Worm (Caenorhabditis elegans) whole organism, young adult: ENCODE data around the gene dlst-1.

Source experiments
- B0035.1 ChIP-seq: sonication (generic microtip); optimal IDR thresholded peaks from 2 replicates; lab custom pipeline; 2016; ENCODE audit warnings: missing genetic modification characterization, mild to moderate bottlenecking, missing compliant biosample characterization, missing genotype, missing genetic modification reagents
- B0336.3 ChIP-seq: fragments of 200-800 bp; sonication (Bioruptor generic); IDR thresholded peaks from 2 replicates; pipeline ENCODE4 v1.3.6; 2022; ENCODE audit warnings: missing genetic modification characterization, missing compliant biosample characterization
- D2030.7 ChIP-seq: fragments of 200-800 bp; sonication (Bioruptor generic); IDR thresholded peaks from 2 replicates; pipeline ENCODE4 v1.3.6; 2022; ENCODE audit warnings: missing genetic modification reagents, missing genetic modification characterization, missing compliant biosample characterization
- F33H1.4 ChIP-seq: fragments of 200-800 bp; sonication (Bioruptor generic); IDR thresholded peaks from 2 replicates; pipeline ENCODE4 v1.3.6; 2022; ENCODE audit warnings: missing genetic modification reagents, missing genetic modification characterization, missing compliant biosample characterization
- F52B5.7 ChIP-seq: sonication (generic microtip); optimal IDR thresholded peaks from 2 replicates; lab custom pipeline; 2016; ENCODE audit warnings: mild to moderate bottlenecking, missing genetic modification characterization, missing compliant biosample characterization
- Y53G8AR.9 ChIP-seq: fragments of 200-800 bp; sonication (Bioruptor generic); conservative IDR thresholded peaks from 2 replicates; pipeline ENCODE4 v1.3.6; 2022; ENCODE audit warnings: missing genetic modification reagents, missing genetic modification characterization, missing compliant biosample characterization
- Y67H2A.10 ChIP-seq: fragments of 200-800 bp; sonication (Bioruptor generic); conservative IDR thresholded peaks from 2 replicates; pipeline ENCODE4 v1.3.6; 2022; ENCODE audit warnings: missing genetic modification reagents, missing genetic modification characterization, missing compliant biosample characterization
- ZK185.1 ChIP-seq: sonication (generic microtip); optimal IDR thresholded peaks from 2 replicates; lab custom pipeline; 2016; ENCODE audit warnings: mild to moderate bottlenecking, missing genetic modification characterization, missing compliant biosample characterization; ENCODE audit not compliant: poor library complexity, severe bottlenecking
- ama-1 ChIP-seq, 3 experiments: fragments of 150-350 bp in 1 of 3; sonication (generic microtip) in 2 of 3; optimal IDR thresholded peaks; 2 replicates each; lab custom pipeline; 2014 to 2018; ENCODE audit warnings: missing biosample characterization in 2 of 3, missing genetic modification characterization in 2 of 3, missing genetic modification reagents in 2 of 3
- aptf-2 ChIP-seq: fragments of 200-800 bp; sonication (Bioruptor generic); conservative IDR thresholded peaks from 2 replicates; pipeline ENCODE4 v1.3.6; 2022; ENCODE audit warnings: missing genetic modification reagents, missing genetic modification characterization, missing compliant biosample characterization
- attf-5 ChIP-seq: fragments of 200-800 bp; sonication (Bioruptor generic); optimal IDR thresholded peaks from 2 replicates; lab custom pipeline; 2018; ENCODE audit warnings: mild to moderate bottlenecking, missing genetic modification characterization, missing compliant biosample characterization
- cebp-1 ChIP-seq, 2 experiments: fragments of 200-800 bp in 1 of 2; sonication (Bioruptor generic) in 1 of 2; sonication (generic microtip) in 1 of 2; IDR thresholded peaks in 1 of 2; optimal IDR thresholded peaks in 1 of 2; 2 replicates each; pipeline versions ENCODE4 v1.3.6 to Lab custom; 2017 to 2022; ENCODE audit warnings: missing compliant biosample characterization in 2 of 2, missing genetic modification characterization in 2 of 2, mild to moderate bottlenecking in 1 of 2, missing genetic modification reagents in 1 of 2, moderate library complexity in 1 of 2
- ceh-40 ChIP-seq: fragments of 200-800 bp; sonication (Bioruptor generic); IDR thresholded peaks from 2 replicates; pipeline ENCODE4 v1.3.6; 2022; ENCODE audit warnings: missing genetic modification characterization, missing compliant biosample characterization
- dox-1 ChIP-seq: fragments of 200-800 bp; sonication (Bioruptor generic); IDR thresholded peaks from 2 replicates; pipeline ENCODE4 v1.3.6; 2022; ENCODE audit warnings: missing genetic modification reagents, missing genetic modification characterization, missing compliant biosample characterization
- dpff-1 ChIP-seq: sonication (generic microtip); optimal IDR thresholded peaks from 2 replicates; lab custom pipeline; 2017; ENCODE audit warnings: mild to moderate bottlenecking, missing genetic modification characterization, missing compliant biosample characterization
- efl-1 ChIP-seq: fragments of 150-350 bp; optimal IDR thresholded peaks from 2 replicates; lab custom pipeline; 2014; ENCODE audit warnings: missing biosample characterization, missing genetic modification reagents, missing genetic modification characterization
- egl-44 ChIP-seq: fragments of 200-800 bp; sonication (Bioruptor generic); IDR thresholded peaks from 2 replicates; pipeline ENCODE4 v1.3.6; 2022; ENCODE audit warnings: missing genetic modification reagents, missing genetic modification characterization, missing compliant biosample characterization
- ekl-4 ChIP-seq: fragments of 200-800 bp; sonication (Bioruptor generic); IDR thresholded peaks from 2 replicates; pipeline ENCODE4 v1.3.6; 2022; ENCODE audit warnings: missing genetic modification reagents, missing genetic modification characterization, missing compliant biosample characterization
- him-1 ChIP-seq: sonication (generic microtip); optimal IDR thresholded peaks from 2 replicates; lab custom pipeline; 2016; ENCODE audit warnings: missing genotype, missing genetic modification reagents, missing genetic modification characterization, missing compliant biosample characterization
- hsf-1 ChIP-seq: fragments of 200-800 bp; sonication (Bioruptor generic); IDR thresholded peaks from 2 replicates; pipeline ENCODE4 v1.3.6; 2022; ENCODE audit warnings: missing genetic modification reagents, missing genetic modification characterization, missing compliant biosample characterization
- let-526 ChIP-seq: fragments of 200-800 bp; sonication (Bioruptor generic); IDR thresholded peaks from 2 replicates; pipeline ENCODE4 v1.3.6; 2022; ENCODE audit warnings: missing genetic modification reagents, missing genetic modification characterization, missing compliant biosample characterization
- lin-26 ChIP-seq: fragments of 200-800 bp; sonication (Bioruptor generic); IDR thresholded peaks from 2 replicates; pipeline ENCODE4 v1.3.6; 2022; ENCODE audit warnings: missing genetic modification reagents, missing genetic modification characterization, missing compliant biosample characterization
- lin-40 ChIP-seq: sonication (generic microtip); optimal IDR thresholded peaks from 2 replicates; lab custom pipeline; 2016; ENCODE audit warnings: missing genetic modification characterization, mild to moderate bottlenecking, missing compliant biosample characterization, missing genotype, missing genetic modification reagents
- lin-54 ChIP-seq: fragments of 200-800 bp; sonication (Bioruptor generic); optimal IDR thresholded peaks from 2 replicates; lab custom pipeline; 2018; ENCODE audit warnings: mild to moderate bottlenecking, missing genetic modification characterization, missing compliant biosample characterization
- lsl-1 ChIP-seq: fragments of 200-800 bp; sonication (Bioruptor generic); optimal IDR thresholded peaks from 2 replicates; lab custom pipeline; 2018; ENCODE audit warnings: mild to moderate bottlenecking, missing genetic modification characterization, moderate library complexity, missing compliant biosample characterization
- madf-10 ChIP-seq: sonication (generic microtip); optimal IDR thresholded peaks from 2 replicates; lab custom pipeline; 2016; ENCODE audit warnings: mild to moderate bottlenecking, missing genetic modification characterization, missing compliant biosample characterization
- madf-6 ChIP-seq: fragments of 200-800 bp; sonication (Bioruptor generic); IDR thresholded peaks from 2 replicates; pipeline ENCODE4 v1.3.6; 2022; ENCODE audit warnings: missing genetic modification reagents, missing genetic modification characterization, missing compliant biosample characterization
- madf-8 ChIP-seq: fragments of 200-800 bp; sonication (Bioruptor generic); conservative IDR thresholded peaks from 2 replicates; pipeline ENCODE4 v1.3.6; 2022; ENCODE audit warnings: missing genetic modification reagents, missing genetic modification characterization, missing compliant biosample characterization
- mcd-1 ChIP-seq: fragments of 200-800 bp; sonication (Bioruptor generic); IDR thresholded peaks from 2 replicates; pipeline ENCODE4 v1.3.6; 2022; ENCODE audit warnings: missing genetic modification reagents, missing genetic modification characterization, missing compliant biosample characterization
- nhr-179 ChIP-seq: sonication (generic microtip); optimal IDR thresholded peaks from 2 replicates; lab custom pipeline; 2016; ENCODE audit warnings: mild to moderate bottlenecking, missing genetic modification characterization, missing compliant biosample characterization
- nhr-80 ChIP-seq: sonication (generic microtip); optimal IDR thresholded peaks from 2 replicates; lab custom pipeline; 2016; ENCODE audit warnings: missing genetic modification characterization, missing compliant biosample characterization
- nhr-90 ChIP-seq: sonication (generic microtip); optimal IDR thresholded peaks from 2 replicates; lab custom pipeline; 2016; ENCODE audit warnings: missing genotype, mild to moderate bottlenecking, missing genetic modification characterization, missing compliant biosample characterization
- rcor-1 ChIP-seq: fragments of 200-800 bp; sonication (Bioruptor generic); IDR thresholded peaks from 2 replicates; pipeline ENCODE4 v1.3.6; 2022; ENCODE audit warnings: missing genetic modification reagents, missing genetic modification characterization, missing compliant biosample characterization
- repo-1 ChIP-seq: sonication (generic microtip); optimal IDR thresholded peaks from 2 replicates; lab custom pipeline; 2017; ENCODE audit warnings: mild to moderate bottlenecking, missing genetic modification characterization, missing compliant biosample characterization
- sdz-38 ChIP-seq: sonication (generic microtip); optimal IDR thresholded peaks from 2 replicates; lab custom pipeline; 2016; ENCODE audit warnings: missing genotype, missing genetic modification characterization, missing compliant biosample characterization
- snpc-1.3 ChIP-seq: sonication (generic microtip); optimal IDR thresholded peaks from 2 replicates; lab custom pipeline; 2017; ENCODE audit warnings: missing genetic modification characterization, mild to moderate bottlenecking, missing compliant biosample characterization, antibody characterized with exemption, moderate library complexity, missing genotype, missing genetic modification reagents; ENCODE audit not compliant: insufficient read depth
- snpc-3.4 ChIP-seq: sonication (generic microtip); optimal IDR thresholded peaks from 2 replicates; lab custom pipeline; 2017; ENCODE audit warnings: missing genetic modification characterization, mild to moderate bottlenecking, missing compliant biosample characterization, antibody characterized with exemption, moderate library complexity, missing genotype, missing genetic modification reagents
- snpc-4 ChIP-seq, 5 experiments: fragments of 150-350 bp in 1 of 5; sonication (generic microtip) in 4 of 5; optimal IDR thresholded peaks; 2 replicates each; lab custom pipeline; 2014 to 2018; ENCODE audit warnings: missing genetic modification characterization in 5 of 5, missing biosample characterization in 3 of 5, antibody characterized with exemption in 2 of 5, mild to moderate bottlenecking in 2 of 5, missing compliant biosample characterization in 2 of 5, missing genotype in 2 of 5, moderate library complexity in 2 of 5, missing genetic modification reagents in 1 of 5
- somi-1 ChIP-seq: fragments of 200-800 bp; sonication (Bioruptor generic); optimal IDR thresholded peaks from 2 replicates; lab custom pipeline; 2018; ENCODE audit warnings: mild to moderate bottlenecking, missing genetic modification characterization, missing compliant biosample characterization
- sptf-2 ChIP-seq: fragments of 200-800 bp; sonication (Bioruptor generic); optimal IDR thresholded peaks from 2 replicates; lab custom pipeline; 2018; ENCODE audit warnings: mild to moderate bottlenecking, missing genetic modification characterization, missing compliant biosample characterization
- tbp1 ChIP-seq: fragments of 200-800 bp; sonication (Bioruptor generic); optimal IDR thresholded peaks from 2 replicates; lab custom pipeline; 2018; ENCODE audit warnings: mild to moderate bottlenecking, missing genetic modification characterization, missing compliant biosample characterization
- xnd-1 ChIP-seq: sonication (generic microtip); optimal IDR thresholded peaks from 2 replicates; lab custom pipeline; 2016; ENCODE audit warnings: missing genotype, missing genetic modification reagents, missing genetic modification characterization, missing compliant biosample characterization
- zfh-2 ChIP-seq: fragments of 200-800 bp; sonication (Bioruptor generic); conservative IDR thresholded peaks from 2 replicates; pipeline ENCODE4 v1.3.6; 2022; ENCODE audit warnings: missing genetic modification reagents, missing genetic modification characterization, missing compliant biosample characterization
- zim-3 ChIP-seq: sonication (generic microtip); optimal IDR thresholded peaks from 2 replicates; lab custom pipeline; 2017; ENCODE audit warnings: mild to moderate bottlenecking, missing genetic modification characterization, moderate library complexity, missing compliant biosample characterization
- ztf-26 ChIP-seq: sonication (generic microtip); optimal IDR thresholded peaks from 2 replicates; lab custom pipeline; 2017; ENCODE audit warnings: missing genetic modification characterization, missing compliant biosample characterization

Gene dlst-1

DNA sequence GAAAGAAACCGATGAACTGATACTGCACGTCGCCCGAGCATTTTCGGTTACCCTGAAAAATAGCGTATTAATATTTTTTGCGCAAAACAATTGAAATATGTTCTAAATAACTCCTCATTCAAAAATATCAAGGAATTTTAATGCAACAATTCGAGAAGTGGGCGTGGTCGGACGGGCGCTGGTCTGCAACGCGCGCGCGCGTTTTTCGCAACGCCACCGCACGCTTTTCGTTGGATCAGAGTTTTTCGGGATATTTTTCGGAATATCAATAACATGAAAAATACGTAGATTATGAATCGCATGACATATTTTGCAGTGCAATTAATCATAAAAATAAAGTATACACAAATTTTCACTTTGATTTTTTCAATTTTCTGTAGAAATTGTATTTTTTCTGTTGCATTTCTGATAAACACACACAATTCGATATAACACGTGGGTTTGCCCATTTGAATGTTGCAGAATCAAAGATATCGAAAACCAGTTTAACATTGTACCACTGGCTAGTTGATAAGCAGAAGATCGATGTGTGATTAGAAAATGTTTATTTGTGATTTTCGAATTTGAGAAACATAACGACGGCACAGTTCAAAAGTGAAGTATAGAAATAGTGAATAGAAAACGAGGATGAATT, at the start of gene dlst-1:
dlst-1 (minus strand) TSS at position 52 of the 634 bp plus-strand sequence.
- no peak for TF ChIP-seq Y67H2A.10 (GFP tag; lab: Robert Waterston, UW)
- peak; percentile 72; the same call in 1 of the 2 replicates for TF ChIP-seq B0336.3 (GFP tag; lab: Robert Waterston, UW)
- TF ChIP-seq nhr-90: no peak
- TF ChIP-seq repo-1 (tag; lab: Kevin White, UChicago): peak; percentile 65
- peak; percentile 25 for TF ChIP-seq efl-1
- TF ChIP-seq cebp-1 (GFP tag; IDR thresholded peaks at IDR 0.05; lab: Robert Waterston, UW): no peak
- TF ChIP-seq cebp-1 (tag; optimal IDR thresholded peaks at IDR 0.05; lab: Kevin White, UChicago): peak; percentile 52
- TF ChIP-seq dox-1 (GFP tag; lab: Robert Waterston, UW): peak; percentile 65
- TF ChIP-seq madf-8 (GFP tag; lab: Robert Waterston, UW): peak; percentile 35
- no peak for TF ChIP-seq let-526 (GFP tag; lab: Robert Waterston, UW)
- no peak for TF ChIP-seq lin-26 (GFP tag; lab: Robert Waterston, UW)
- no peak for TF ChIP-seq nhr-179 (tag; lab: Kevin White, UChicago)
- no peak for TF ChIP-seq aptf-2 (GFP tag; lab: Robert Waterston, UW)
- TF ChIP-seq ama-1 (optimal IDR thresholded peaks at IDR 0.05; lab: Kevin White, UChicago): no peak
- TF ChIP-seq ama-1 (GFP tag; optimal IDR thresholded peaks at IDR 0.05; lab: Kevin White, UChicago): no peak
- no peak for TF ChIP-seq Y53G8AR.9
- peak; percentile 49 for TF ChIP-seq xnd-1 (tag; lab: Kevin White, UChicago)
- TF ChIP-seq attf-5 (GFP tag; lab: Kevin White, UChicago): peak; percentile 62
- TF ChIP-seq zim-3 (tag; lab: Kevin White, UChicago): peak; percentile 43
- peak; percentile 77 for TF ChIP-seq madf-6 (GFP tag; lab: Robert Waterston, UW)
- TF ChIP-seq ekl-4 (GFP tag; lab: Robert Waterston, UW): peak; percentile 17; the same call in 1 of the 2 replicates
- TF ChIP-seq sdz-38 (tag; lab: Kevin White, UChicago): no peak
- 0 out of 2 replicates have a peak, but pooled peaks have one; percentile 5 for TF ChIP-seq ceh-40 (GFP tag; lab: Robert Waterston, UW)
- 0 out of 2 replicates have a peak, but pooled peaks have one; percentile 17 for TF ChIP-seq hsf-1 (GFP tag; lab: Robert Waterston, UW)
- TF ChIP-seq somi-1 (GFP tag; lab: Kevin White, UChicago): peak; percentile 8
- TF ChIP-seq tbp1 (GFP tag; lab: Kevin White, UChicago): peak; percentile 36
- peak; percentile 51 for TF ChIP-seq mcd-1 (GFP tag; lab: Robert Waterston, UW)
- TF ChIP-seq snpc-1.3 (tag; lab: Kevin White, UChicago): peak; percentile 10
- peak; percentile 57 for TF ChIP-seq ztf-26 (tag; lab: Kevin White, UChicago)
- TF ChIP-seq D2030.7 (GFP tag; lab: Robert Waterston, UW): peak; percentile 16; the same call in 1 of the 2 replicates
- no peak for TF ChIP-seq egl-44 (GFP tag; lab: Robert Waterston, UW)
- TF ChIP-seq ZK185.1 (tag; lab: Kevin White, UChicago): no peak
- 0 out of 2 replicates have a peak, but pooled peaks have one; percentile 23 for TF ChIP-seq F33H1.4 (GFP tag; lab: Robert Waterston, UW)
- TF ChIP-seq F52B5.7 (tag; lab: Kevin White, UChicago): peak; percentile 10
- TF ChIP-seq sptf-2 (GFP tag; lab: Kevin White, UChicago): peak; percentile 6
- peak; percentile 50 for TF ChIP-seq lin-40 (tag; lab: Kevin White, UChicago)
- no peak for TF ChIP-seq snpc-3.4 (tag; lab: Kevin White, UChicago)
- peak; percentile 12 for TF ChIP-seq nhr-80 (tag; lab: Kevin White, UChicago)
- peak; percentile 3 for TF ChIP-seq snpc-4 (GFP tag; optimal IDR thresholded peaks at IDR 0.05; lab: Kevin White, UChicago)
- TF ChIP-seq snpc-4 (tag; optimal IDR thresholded peaks at IDR 0.05; lab: Kevin White, UChicago): peak in 2 of 4 experiments; percentile 45 to 50
- TF ChIP-seq dpff-1 (tag; lab: Kevin White, UChicago): no peak
- peak; percentile 57; the same call in 1 of the 2 replicates for TF ChIP-seq zfh-2 (GFP tag; lab: Robert Waterston, UW)
- no peak for TF ChIP-seq B0035.1 (tag; lab: Kevin White, UChicago)
- TF ChIP-seq lsl-1 (GFP tag; lab: Kevin White, UChicago): peak; percentile 48
- peak; percentile 18 for TF ChIP-seq madf-10 (tag; lab: Kevin White, UChicago)
- peak; percentile 40; the same call in 1 of the 2 replicates for TF ChIP-seq rcor-1 (GFP tag; lab: Robert Waterston, UW)
- peak; percentile 47 for TF ChIP-seq lin-54 (GFP tag; lab: Kevin White, UChicago)
- peak; percentile 35 for TF ChIP-seq him-1 (tag; lab: Kevin White, UChicago)
